Fruit fly (Drosophila melanogaster) whole organism, embryonic: ENCODE data around the gene CG10226.

Source experiments
- Asciz ChIP-seq: fragments of 200-800 bp; sonication (Bioruptor generic); optimal IDR thresholded peaks from 2 replicates; lab custom pipeline; 2017; ENCODE audit warnings: missing biosample characterization, mild to moderate bottlenecking, missing genetic modification characterization, missing genetic modification reagents
- Atf3 ChIP-seq: fragments of 200-800 bp; sonication (Bioruptor generic); optimal IDR thresholded peaks from 3 replicates; lab custom pipeline; 2016; ENCODE audit warnings: missing biosample characterization, missing genetic modification characterization
- CG10366 ChIP-seq: fragments of 200-800 bp; sonication (Bioruptor generic); IDR thresholded peaks from 2 replicates; pipeline ENCODE4 v1.3.6; 2022; ENCODE audit warnings: missing biosample characterization, missing genetic modification characterization
- CG10565 ChIP-seq: fragments of 200-800 bp; sonication (Bioruptor generic); optimal IDR thresholded peaks from 3 replicates; lab custom pipeline; 2016; ENCODE audit warnings: missing biosample characterization, mild to moderate bottlenecking, missing genetic modification characterization
- CG12071 ChIP-seq: fragments of 200-800 bp; sonication (Bioruptor generic); optimal IDR thresholded peaks from 3 replicates; lab custom pipeline; 2018; ENCODE audit warnings: missing biosample characterization, mild to moderate bottlenecking, missing genetic modification characterization
- CG12219 ChIP-seq: fragments of 200-800 bp; sonication (Bioruptor generic); optimal IDR thresholded peaks from 3 replicates; lab custom pipeline; 2018; ENCODE audit warnings: missing biosample characterization, mild to moderate bottlenecking, missing genetic modification characterization
- CG12659 ChIP-seq: fragments of 200-800 bp; sonication (Bioruptor generic); optimal IDR thresholded peaks from 3 replicates; lab custom pipeline; 2017; ENCODE audit warnings: mild to moderate bottlenecking, missing biosample characterization, missing genetic modification reagents, missing genetic modification characterization
- CG14965 ChIP-seq: fragments of 200-800 bp; sonication (Bioruptor generic); optimal IDR thresholded peaks from 2 replicates; lab custom pipeline; 2016; ENCODE audit warnings: missing biosample characterization, missing genetic modification characterization, borderline replicate concordance
- CG15011 ChIP-seq: fragments of 200-800 bp; sonication (Bioruptor generic); optimal IDR thresholded peaks from 3 replicates; lab custom pipeline; 2018; ENCODE audit warnings: missing biosample characterization, mild to moderate bottlenecking, missing genetic modification characterization
- CG17186 ChIP-seq: fragments of 200-800 bp; sonication (Bioruptor generic); optimal IDR thresholded peaks from 3 replicates; lab custom pipeline; 2017; ENCODE audit warnings: missing biosample characterization, missing genetic modification reagents, missing genetic modification characterization
- CG2678 ChIP-seq: fragments of 200-800 bp; sonication (Bioruptor generic); optimal IDR thresholded peaks from 3 replicates; lab custom pipeline; 2019; ENCODE audit warnings: missing biosample characterization, mild to moderate bottlenecking, missing genetic modification characterization, moderate library complexity
- CG31224 ChIP-seq: fragments of 200-800 bp; sonication (Bioruptor generic); IDR thresholded peaks from 2 replicates; pipeline ENCODE4 v1.3.6; 2022; ENCODE audit warnings: missing biosample characterization, missing genetic modification characterization
- CG31441 ChIP-seq: fragments of 200-800 bp; sonication (Bioruptor generic); IDR thresholded peaks from 2 replicates; pipeline ENCODE4 v1.3.6; 2022; ENCODE audit warnings: missing biosample characterization, missing genetic modification characterization
- CG3726 ChIP-seq: fragments of 200-800 bp; sonication (Bioruptor generic); IDR thresholded peaks from 3 replicates; pipeline ENCODE4, ENCODE4 v1.3.6; 2022; ENCODE audit warnings: missing biosample characterization, missing genetic modification characterization
- CG4282 ChIP-seq: fragments of 200-800 bp; sonication (Bioruptor generic); optimal IDR thresholded peaks from 2 replicates; lab custom pipeline; 2016; ENCODE audit warnings: missing biosample characterization, missing genetic modification characterization
- CG4707 ChIP-seq: fragments of 200-800 bp; sonication (Bioruptor generic); optimal IDR thresholded peaks from 2 replicates; lab custom pipeline; 2018; ENCODE audit warnings: missing biosample characterization, mild to moderate bottlenecking, missing genetic modification characterization, moderate library complexity
- CG6689 ChIP-seq: fragments of 200-800 bp; sonication (Bioruptor generic); IDR thresholded peaks from 2 replicates; pipeline ENCODE4 v1.3.6; 2022; ENCODE audit warnings: missing biosample characterization, missing genetic modification characterization
- CG6791 ChIP-seq: fragments of 200-800 bp; sonication (Bioruptor generic); IDR thresholded peaks from 3 replicates; pipeline ENCODE4 v1.3.6; 2022; ENCODE audit warnings: missing biosample characterization, missing genetic modification characterization; ENCODE audit not compliant: partially characterized antibody
- CG6854 ChIP-seq: fragments of 200-800 bp; sonication (Bioruptor generic); optimal IDR thresholded peaks from 3 replicates; lab custom pipeline; 2017; ENCODE audit warnings: missing biosample characterization, mild to moderate bottlenecking, missing genetic modification characterization
- CG7372 ChIP-seq: fragments of 200-800 bp; sonication (Bioruptor generic); IDR thresholded peaks from 2 replicates; pipeline ENCODE4 v1.3.6; 2022; ENCODE audit warnings: missing biosample characterization, missing genetic modification characterization
- Camta ChIP-seq: fragments of 200-800 bp; sonication (Bioruptor generic); optimal IDR thresholded peaks from 2 replicates; lab custom pipeline; 2016; ENCODE audit warnings: missing biosample characterization, missing genetic modification characterization
- D ChIP-seq, 2 experiments: fragments of 200-800 bp in 1 of 2; fragments of >200 bp in 1 of 2; sonication (Bioruptor generic) in 1 of 2; optimal IDR thresholded peaks; 2 replicates in 1 of 2; 3 replicates in 1 of 2; lab custom pipeline; 2017; ENCODE audit warnings: mild to moderate bottlenecking in 1 of 2, missing biosample characterization in 1 of 2, missing genetic modification characterization in 1 of 2, missing genetic modification reagents in 1 of 2
- Dek ChIP-seq: fragments of 200-800 bp; sonication (Bioruptor generic); optimal IDR thresholded peaks from 3 replicates; lab custom pipeline; 2019; ENCODE audit warnings: missing biosample characterization, mild to moderate bottlenecking, missing genetic modification characterization, moderate library complexity
- Fer3 ChIP-seq: fragments of 200-800 bp; sonication (Bioruptor generic); optimal IDR thresholded peaks from 2 replicates; lab custom pipeline; 2018; ENCODE audit warnings: missing biosample characterization, mild to moderate bottlenecking, missing genetic modification characterization, moderate library complexity
- Mes4 ChIP-seq: fragments of 200-800 bp; sonication (Bioruptor generic); optimal IDR thresholded peaks from 2 replicates; lab custom pipeline; 2016; ENCODE audit warnings: missing biosample characterization, missing genetic modification characterization
- Myb ChIP-seq: fragments of 200-800 bp; sonication (Bioruptor generic); optimal IDR thresholded peaks from 2 replicates; lab custom pipeline; 2016; ENCODE audit warnings: missing biosample characterization, missing genetic modification characterization
- Nf-YA ChIP-seq: fragments of 200-800 bp; sonication (Bioruptor generic); IDR thresholded peaks from 2 replicates; pipeline ENCODE4 v1.3.6; 2022; ENCODE audit warnings: missing biosample characterization, missing genetic modification characterization
- Sox100B ChIP-seq: fragments of 200-800 bp; sonication (Bioruptor generic); optimal IDR thresholded peaks from 3 replicates; lab custom pipeline; 2018; ENCODE audit warnings: missing biosample characterization, mild to moderate bottlenecking, missing genetic modification characterization
- Tbp ChIP-seq: fragments of >200 bp; optimal IDR thresholded peaks from 2 replicates; lab custom pipeline; 2018; ENCODE audit warnings: missing biosample characterization, missing genetic modification characterization
- YL-1 ChIP-seq: fragments of 200-800 bp; sonication (Bioruptor generic); optimal IDR thresholded peaks from 3 replicates; lab custom pipeline; 2017; ENCODE audit warnings: missing biosample characterization, mild to moderate bottlenecking, missing genetic modification characterization
- chinmo ChIP-seq: fragments of 200-800 bp; sonication (Bioruptor generic); IDR thresholded peaks from 4 replicates; pipeline ENCODE4 v1.3.6; 2022; ENCODE audit warnings: missing biosample characterization, missing genetic modification characterization; ENCODE audit not compliant: partially characterized antibody
- chn ChIP-seq: fragments of 200-800 bp; sonication (Bioruptor generic); optimal IDR thresholded peaks from 2 replicates; lab custom pipeline; 2016; ENCODE audit warnings: missing biosample characterization, missing genetic modification characterization
- emc ChIP-seq: fragments of 200-800 bp; sonication (Bioruptor generic); optimal IDR thresholded peaks from 2 replicates; lab custom pipeline; 2016; ENCODE audit warnings: missing biosample characterization, missing genetic modification characterization
- ems ChIP-seq: fragments of 200-800 bp; sonication (Bioruptor generic); optimal IDR thresholded peaks from 3 replicates; lab custom pipeline; 2016; ENCODE audit warnings: missing biosample characterization, missing genetic modification characterization
- gro ChIP-seq: fragments of 200-800 bp; sonication (Bioruptor generic); optimal IDR thresholded peaks from 2 replicates; lab custom pipeline; 2016; ENCODE audit warnings: missing biosample characterization, missing genetic modification characterization
- insv ChIP-seq, 2 experiments: fragments of 200-800 bp; sonication (Bioruptor generic); optimal IDR thresholded peaks; 3 replicates each; lab custom pipeline; 2016 to 2018; ENCODE audit warnings: missing biosample characterization in 2 of 2, missing genetic modification characterization in 2 of 2
- lola ChIP-seq, 3 experiments: fragments of >200 bp in 2 of 3; fragments of 200-800 bp in 1 of 3; sonication (Bioruptor generic) in 1 of 3; optimal IDR thresholded peaks; 2 replicates each; lab custom pipeline; 2017 to 2019; ENCODE audit warnings: missing biosample characterization in 3 of 3, missing genetic modification characterization in 3 of 3, mild to moderate bottlenecking in 1 of 3, moderate library complexity in 1 of 3
- nau ChIP-seq: fragments of 200-800 bp; sonication (Bioruptor generic); optimal IDR thresholded peaks from 3 replicates; lab custom pipeline; 2017; ENCODE audit warnings: missing biosample characterization, mild to moderate bottlenecking, missing genetic modification characterization, missing genetic modification reagents
- pfk ChIP-seq: fragments of 200-800 bp; sonication (Bioruptor generic); optimal IDR thresholded peaks from 2 replicates; lab custom pipeline; 2018; ENCODE audit warnings: missing biosample characterization, mild to moderate bottlenecking, missing genetic modification characterization, moderate library complexity
- repo ChIP-seq: fragments of 200-800 bp; sonication (Bioruptor generic); optimal IDR thresholded peaks from 2 replicates; lab custom pipeline; 2016; ENCODE audit warnings: missing biosample characterization, missing genetic modification characterization
- row ChIP-seq: fragments of 200-800 bp; sonication (Bioruptor generic); IDR thresholded peaks from 3 replicates; pipeline ENCODE4 v1.3.6; 2022; ENCODE audit warnings: missing biosample characterization, missing genetic modification characterization
- shn ChIP-seq: fragments of 200-800 bp; sonication (Bioruptor generic); optimal IDR thresholded peaks from 3 replicates; lab custom pipeline; 2016; ENCODE audit warnings: missing biosample characterization, missing genetic modification characterization
- ssp ChIP-seq: fragments of 200-800 bp; sonication (Bioruptor generic); IDR thresholded peaks from 2 replicates; pipeline ENCODE4 v1.3.6; 2022; ENCODE audit warnings: missing biosample characterization, missing genetic modification characterization
- tll ChIP-seq, 2 experiments: fragments of 200-800 bp in 1 of 2; fragments of >200 bp in 1 of 2; sonication (Bioruptor generic) in 1 of 2; optimal IDR thresholded peaks; 2 replicates each; lab custom pipeline; 2017 to 2019; ENCODE audit warnings: missing biosample characterization in 2 of 2, missing genetic modification characterization in 2 of 2, mild to moderate bottlenecking in 1 of 2, moderate library complexity in 1 of 2
- tx ChIP-seq: fragments of 200-800 bp; sonication (Bioruptor generic); optimal IDR thresholded peaks from 2 replicates; lab custom pipeline; 2016; ENCODE audit warnings: missing biosample characterization, missing genetic modification characterization
- wor ChIP-seq: fragments of 200-800 bp; sonication (Bioruptor generic); IDR thresholded peaks from 2 replicates; pipeline ENCODE4 v1.3.6; 2022; ENCODE audit warnings: missing biosample characterization, missing genetic modification characterization
- zfh1 ChIP-seq: fragments of 200-800 bp; sonication (Bioruptor generic); IDR thresholded peaks from 3 replicates; pipeline ENCODE4 v1.3.6; 2022; ENCODE audit warnings: missing biosample characterization, missing genetic modification characterization

The CG10226 gene

dm6 chr3L:6263896-6264841 lies 24.3 kb upstream of the CG10226 start (continued):
- TF ChIP-seq CG31441 (GFP tag; lab: Robert Waterston, UW) (0 out of 2 replicates have a peak, but pooled peaks have one; percentile 15), repo (no peak), CG3726 (no peak), pfk (GFP tag; lab: Kevin White, UChicago) (no peak), gro (GFP tag; lab: Kevin White, UChicago) (no peak), chinmo (GFP tag; lab: Robert Waterston, UW) (no peak), CG31224 (GFP tag; lab: Robert Waterston, UW) (no peak), tx (GFP tag; lab: Kevin White, UChicago) (peak; percentile 2), wor (GFP tag; lab: Robert Waterston, UW) (no peak), Tbp (GFP tag; lab: Kevin White, UChicago) (no peak), CG12071 (no peak), Asciz (GFP tag; lab: Kevin White, UChicago) (no peak), Mes4 (peak; percentile 11), insv (GFP tag; optimal IDR thresholded peaks at IDR 0.05; lab: Kevin White, UChicago) (peak in 1 of 2 experiments; percentile 7), CG10565 (GFP tag; lab: Kevin White, UChicago) (no peak), nau (GFP tag; lab: Kevin White, UChicago) (no peak), row (GFP tag; lab: Robert Waterston, UW) (peak; percentile 25; the same call in 1 of the 3 replicates), CG15011 (GFP tag; lab: Kevin White, UChicago) (no peak), Atf3 (GFP tag; lab: Kevin White, UChicago) (peak; percentile 22), CG14965 (no peak), CG10366 (GFP tag; lab: Robert Waterston, UW) (peak; percentile 50), CG12659 (GFP tag; lab: Kevin White, UChicago) (peak; percentile 18), CG2678 (tag; lab: Kevin White, UChicago) (peak; percentile 23), Dek (peak; percentile 54), emc (no peak), Camta (GFP tag; lab: Kevin White, UChicago) (peak; percentile 57), CG7372 (GFP tag; lab: Robert Waterston, UW) (peak; percentile 34; the same call in 1 of the 2 replicates), CG6689 (GFP tag; lab: Robert Waterston, UW) (no peak), tll (GFP tag; optimal IDR thresholded peaks at IDR 0.05; lab: Kevin White, UChicago) (no peak), CG12219 (GFP tag; lab: Kevin White, UChicago) (no peak), Fer3 (tag; lab: Kevin White, UChicago) (peak; percentile 40), zfh1 (no peak), CG4282 (GFP tag; lab: Kevin White, UChicago) (no peak), lola (GFP tag; optimal IDR thresholded peaks at IDR 0.05; lab: Kevin White, UChicago) (peak in 1 of 3 experiments; percentile 17), YL-1 (GFP tag; lab: Kevin White, UChicago) (no peak), ssp (0 out of 2 replicates have a peak, but pooled peaks have one; percentile 12), Sox100B (GFP tag; lab: Kevin White, UChicago) (no peak), Nf-YA (no peak), CG6854 (no peak), chn (GFP tag; lab: Kevin White, UChicago) (peak; percentile 8), shn (GFP tag; lab: Kevin White, UChicago) (peak; percentile 8), CG6791 (peak; percentile 55; the same call in 1 of the 3 replicates), CG4707 (GFP tag; lab: Kevin White, UChicago) (peak; percentile 7), Myb (GFP tag; lab: Kevin White, UChicago) (peak; percentile 13), D (optimal IDR thresholded peaks at IDR 0.05; lab: Kevin White, UChicago) (no peak), D (GFP tag; optimal IDR thresholded peaks at IDR 0.05; lab: Kevin White, UChicago) (no peak), CG17186 (GFP tag; lab: Kevin White, UChicago) (no peak), ems (GFP tag; lab: Kevin White, UChicago) (peak; percentile 36)
